Fruit fly (Drosophila melanogaster) whole organism, embryonic: ENCODE results near the gene CG16903.
A peak's percentile ranks its signal among the peaks of the same experiment; 100 is the strongest.

Experiments used
- Adf1 ChIP-seq: fragments of 200-800 bp; sonication (Bioruptor generic); IDR thresholded peaks from 2 replicates; pipeline ENCODE4 v1.3.6; 2022; ENCODE audit warnings: missing biosample characterization, missing genetic modification characterization
- Atf6 ChIP-seq: fragments of 200-800 bp; sonication (Bioruptor generic); IDR thresholded peaks from 2 replicates; pipeline ENCODE4 v1.3.6; 2022; ENCODE audit warnings: missing biosample characterization, missing genetic modification characterization
- Awh ChIP-seq: fragments of 200-800 bp; sonication (Bioruptor generic); IDR thresholded peaks from 2 replicates; pipeline ENCODE4, ENCODE4 v1.3.6; 2022; ENCODE audit warnings: missing biosample characterization, missing genetic modification characterization
- CG10462 ChIP-seq: fragments of 200-800 bp; sonication (Bioruptor generic); optimal IDR thresholded peaks from 2 replicates; lab custom pipeline; 2016; ENCODE audit warnings: missing biosample characterization, missing genetic modification characterization
- CG10543 ChIP-seq: fragments of 200-800 bp; sonication (Bioruptor generic); optimal IDR thresholded peaks from 3 replicates; lab custom pipeline; 2017; ENCODE audit warnings: missing biosample characterization, mild to moderate bottlenecking, missing genetic modification characterization, moderate library complexity
- CG11695 ChIP-seq: fragments of 200-800 bp; sonication (Bioruptor generic); IDR thresholded peaks from 3 replicates; pipeline ENCODE4 v1.3.6; 2022; ENCODE audit warnings: missing biosample characterization, missing genetic modification characterization
- CG12104 ChIP-seq: fragments of 200-800 bp; sonication (Bioruptor generic); optimal IDR thresholded peaks from 3 replicates; lab custom pipeline; 2016; ENCODE audit warnings: missing biosample characterization, missing genetic modification characterization
- CG1233 ChIP-seq: fragments of 200-800 bp; sonication (Bioruptor generic); optimal IDR thresholded peaks from 4 replicates; lab custom pipeline; 2018; ENCODE audit warnings: missing biosample characterization, mild to moderate bottlenecking, missing genetic modification characterization
- CG14441 ChIP-seq: fragments of 200-800 bp; sonication (Bioruptor generic); IDR thresholded peaks from 2 replicates; pipeline ENCODE4 v1.3.6; 2022; ENCODE audit warnings: missing biosample characterization, missing genetic modification characterization
- CG15601 ChIP-seq: fragments of 200-800 bp; sonication (Bioruptor generic); optimal IDR thresholded peaks from 3 replicates; lab custom pipeline; 2019; ENCODE audit warnings: missing biosample characterization, mild to moderate bottlenecking, missing genetic modification characterization, moderate library complexity
- CG1647 ChIP-seq: fragments of 200-800 bp; sonication (Bioruptor generic); optimal IDR thresholded peaks from 3 replicates; lab custom pipeline; 2016; ENCODE audit warnings: missing biosample characterization, missing genetic modification characterization
- CG16815 ChIP-seq: fragments of 200-800 bp; sonication (Bioruptor generic); optimal IDR thresholded peaks from 3 replicates; lab custom pipeline; 2017; ENCODE audit warnings: missing biosample characterization, mild to moderate bottlenecking, missing genetic modification characterization
- CG17912 ChIP-seq: fragments of 200-800 bp; sonication (Bioruptor generic); optimal IDR thresholded peaks from 2 replicates; lab custom pipeline; 2018; ENCODE audit warnings: missing biosample characterization, mild to moderate bottlenecking, missing genetic modification characterization
- CG18619 ChIP-seq: fragments of 200-800 bp; sonication (Bioruptor generic); optimal IDR thresholded peaks from 3 replicates; lab custom pipeline; 2017; ENCODE audit warnings: missing biosample characterization, mild to moderate bottlenecking, missing genetic modification characterization
- CG2875 ChIP-seq: fragments of 200-800 bp; sonication (Bioruptor generic); optimal IDR thresholded peaks from 2 replicates; lab custom pipeline; 2017; ENCODE audit warnings: missing biosample characterization, mild to moderate bottlenecking, missing genetic modification characterization, missing genetic modification reagents
- CG33213 ChIP-seq: fragments of 200-800 bp; sonication (Bioruptor generic); optimal IDR thresholded peaks from 3 replicates; lab custom pipeline; 2016; ENCODE audit warnings: missing biosample characterization, missing genetic modification characterization
- CG34422 ChIP-seq: fragments of 200-800 bp; sonication (Bioruptor generic); IDR thresholded peaks from 3 replicates; pipeline ENCODE4 v1.3.6; 2022; ENCODE audit warnings: missing biosample characterization, missing genetic modification characterization
- CG43689 ChIP-seq: fragments of 200-800 bp; sonication (Bioruptor generic); IDR thresholded peaks from 2 replicates; pipeline ENCODE4 v1.3.6; 2022; ENCODE audit warnings: missing biosample characterization, missing genetic modification characterization
- CG7556 ChIP-seq: fragments of 200-800 bp; sonication (Bioruptor generic); optimal IDR thresholded peaks from 2 replicates; lab custom pipeline; 2017; ENCODE audit warnings: missing biosample characterization, mild to moderate bottlenecking, missing genetic modification characterization
- CG7963 ChIP-seq: fragments of 200-800 bp; sonication (Bioruptor generic); IDR thresholded peaks from 3 replicates; pipeline ENCODE4 v1.3.6; 2022; ENCODE audit warnings: missing biosample characterization, missing genetic modification characterization; ENCODE audit not compliant: partially characterized antibody
- CG8924 ChIP-seq: fragments of 200-800 bp; optimal IDR thresholded peaks from 3 replicates; lab custom pipeline; 2019; ENCODE audit warnings: missing biosample characterization, mild to moderate bottlenecking, missing genetic modification characterization, moderate library complexity
- CG9727 ChIP-seq: fragments of 200-800 bp; sonication (Bioruptor generic); optimal IDR thresholded peaks from 3 replicates; lab custom pipeline; 2017; ENCODE audit warnings: missing biosample characterization, mild to moderate bottlenecking, missing genetic modification characterization
- Fer3 ChIP-seq: fragments of 200-800 bp; sonication (Bioruptor generic); optimal IDR thresholded peaks from 2 replicates; lab custom pipeline; 2018; ENCODE audit warnings: missing biosample characterization, mild to moderate bottlenecking, missing genetic modification characterization, moderate library complexity
- GATAe ChIP-seq: fragments of 200-800 bp; sonication (Bioruptor generic); conservative IDR thresholded peaks from 2 replicates; pipeline ENCODE4 v1.3.6; 2022; ENCODE audit warnings: missing biosample characterization, missing genetic modification characterization
- HLHmδ ChIP-seq: fragments of 200-800 bp; sonication (Bioruptor generic); optimal IDR thresholded peaks from 2 replicates; lab custom pipeline; 2018; ENCODE audit warnings: missing biosample characterization, mild to moderate bottlenecking, missing genetic modification characterization, moderate library complexity
- HmgD ChIP-seq: fragments of 200-800 bp; sonication (Bioruptor generic); optimal IDR thresholded peaks from 3 replicates; lab custom pipeline; 2016; ENCODE audit warnings: missing biosample characterization, missing genetic modification characterization
- Hmr ChIP-seq: fragments of 200-800 bp; sonication (Bioruptor generic); optimal IDR thresholded peaks from 3 replicates; lab custom pipeline; 2017; ENCODE audit warnings: mild to moderate bottlenecking, missing biosample characterization, missing genetic modification reagents, missing genetic modification characterization
- Jarid2 ChIP-seq: fragments of 200-800 bp; sonication (Bioruptor generic); optimal IDR thresholded peaks from 3 replicates; lab custom pipeline; 2017; ENCODE audit warnings: mild to moderate bottlenecking, missing biosample characterization, missing genetic modification reagents, missing genetic modification characterization
- NfI ChIP-seq: fragments of 200-800 bp; sonication (Bioruptor generic); optimal IDR thresholded peaks from 3 replicates; lab custom pipeline; 2018; ENCODE audit warnings: missing biosample characterization, mild to moderate bottlenecking, missing genetic modification characterization, moderate library complexity
- Opbp ChIP-seq: fragments of 200-800 bp; sonication (Bioruptor generic); IDR thresholded peaks from 3 replicates; pipeline ENCODE4 v1.3.6; 2022; ENCODE audit warnings: missing biosample characterization, missing genetic modification characterization; ENCODE audit not compliant: partially characterized antibody
- Sin3A ChIP-seq: fragments of >200 bp; optimal IDR thresholded peaks from 2 replicates; lab custom pipeline; 2018
- TFAM ChIP-seq: fragments of 200-800 bp; sonication (Bioruptor generic); optimal IDR thresholded peaks from 2 replicates; lab custom pipeline; 2017; ENCODE audit warnings: missing biosample characterization, missing genetic modification characterization, inconsistent platforms
- Xrp1 ChIP-seq: fragments of 200-800 bp; sonication (Bioruptor generic); IDR thresholded peaks from 2 replicates; pipeline ENCODE4 v1.3.6; 2022; ENCODE audit warnings: missing biosample characterization, missing genetic modification characterization
- al ChIP-seq: fragments of 200-800 bp; sonication (Bioruptor generic); IDR thresholded peaks from 2 replicates; pipeline ENCODE4 v1.3.6; 2022; ENCODE audit warnings: missing biosample characterization, missing genetic modification characterization
- cad ChIP-seq: fragments of >200 bp; optimal IDR thresholded peaks from 2 replicates; lab custom pipeline; 2017; ENCODE audit warnings: missing biosample characterization, missing genetic modification characterization
- dpn ChIP-seq, 2 experiments: fragments of 200-800 bp; sonication (Bioruptor generic); optimal IDR thresholded peaks; 3 replicates each; lab custom pipeline; 2016; ENCODE audit warnings: missing biosample characterization in 2 of 2, missing genetic modification characterization in 2 of 2
- ewg ChIP-seq: fragments of 200-800 bp; sonication (Bioruptor generic); optimal IDR thresholded peaks from 3 replicates; lab custom pipeline; 2017; ENCODE audit warnings: mild to moderate bottlenecking, missing biosample characterization, missing genetic modification reagents, missing genetic modification characterization
- fu2 ChIP-seq: fragments of 200-800 bp; sonication (Bioruptor generic); optimal IDR thresholded peaks from 2 replicates; lab custom pipeline; 2016; ENCODE audit warnings: missing biosample characterization, missing genetic modification characterization
- luna ChIP-seq: fragments of 200-800 bp; sonication (Bioruptor generic); optimal IDR thresholded peaks from 2 replicates; lab custom pipeline; 2016; ENCODE audit warnings: missing biosample characterization, missing genetic modification characterization
- nau ChIP-seq: fragments of 200-800 bp; sonication (Bioruptor generic); optimal IDR thresholded peaks from 3 replicates; lab custom pipeline; 2017; ENCODE audit warnings: missing biosample characterization, mild to moderate bottlenecking, missing genetic modification characterization, missing genetic modification reagents
- pzg ChIP-seq: fragments of 200-800 bp; sonication (Bioruptor generic); optimal IDR thresholded peaks from 3 replicates; lab custom pipeline; 2018; ENCODE audit warnings: missing biosample characterization, mild to moderate bottlenecking, missing genetic modification characterization, moderate library complexity
- ranshi ChIP-seq: fragments of 200-800 bp; sonication (Bioruptor generic); IDR thresholded peaks from 2 replicates; pipeline ENCODE4 v1.3.6; 2022; ENCODE audit warnings: missing biosample characterization, missing genetic modification characterization
- row ChIP-seq: fragments of 200-800 bp; sonication (Bioruptor generic); IDR thresholded peaks from 3 replicates; pipeline ENCODE4 v1.3.6; 2022; ENCODE audit warnings: missing biosample characterization, missing genetic modification characterization
- sens-2 ChIP-seq: fragments of 200-800 bp; sonication (Bioruptor generic); IDR thresholded peaks from 2 replicates; pipeline ENCODE4 v1.3.6; 2022; ENCODE audit warnings: missing biosample characterization, missing genetic modification characterization
- shn ChIP-seq: fragments of 200-800 bp; sonication (Bioruptor generic); optimal IDR thresholded peaks from 3 replicates; lab custom pipeline; 2016; ENCODE audit warnings: missing biosample characterization, missing genetic modification characterization
- sob ChIP-seq: fragments of 200-800 bp; sonication (Bioruptor generic); IDR thresholded peaks from 2 replicates; pipeline ENCODE4 v1.3.6; 2022; ENCODE audit warnings: missing biosample characterization, missing genetic modification characterization
- tio ChIP-seq: fragments of 200-800 bp; sonication (Bioruptor generic); optimal IDR thresholded peaks from 2 replicates; lab custom pipeline; 2017; ENCODE audit warnings: missing biosample characterization, missing genetic modification characterization, inconsistent platforms
- trem ChIP-seq: fragments of 200-800 bp; optimal IDR thresholded peaks from 3 replicates; lab custom pipeline; 2019; ENCODE audit warnings: missing biosample characterization, mild to moderate bottlenecking, missing genetic modification characterization, moderate library complexity
- ttk ChIP-seq: fragments of 200-800 bp; sonication (Bioruptor generic); IDR thresholded peaks from 2 replicates; pipeline ENCODE4 v2.1.2; 2022; ENCODE audit warnings: missing biosample characterization, missing genetic modification characterization
- zen2 ChIP-seq: fragments of 200-800 bp; sonication (Bioruptor generic); IDR thresholded peaks from 3 replicates; pipeline ENCODE4 v1.3.6; 2022; ENCODE audit warnings: missing biosample characterization, missing genetic modification characterization; ENCODE audit not compliant: partially characterized antibody
- zfh1 ChIP-seq: fragments of 200-800 bp; sonication (Bioruptor generic); IDR thresholded peaks from 3 replicates; pipeline ENCODE4 v1.3.6; 2022; ENCODE audit warnings: missing biosample characterization, missing genetic modification characterization

The CG16903 gene

DNA sequence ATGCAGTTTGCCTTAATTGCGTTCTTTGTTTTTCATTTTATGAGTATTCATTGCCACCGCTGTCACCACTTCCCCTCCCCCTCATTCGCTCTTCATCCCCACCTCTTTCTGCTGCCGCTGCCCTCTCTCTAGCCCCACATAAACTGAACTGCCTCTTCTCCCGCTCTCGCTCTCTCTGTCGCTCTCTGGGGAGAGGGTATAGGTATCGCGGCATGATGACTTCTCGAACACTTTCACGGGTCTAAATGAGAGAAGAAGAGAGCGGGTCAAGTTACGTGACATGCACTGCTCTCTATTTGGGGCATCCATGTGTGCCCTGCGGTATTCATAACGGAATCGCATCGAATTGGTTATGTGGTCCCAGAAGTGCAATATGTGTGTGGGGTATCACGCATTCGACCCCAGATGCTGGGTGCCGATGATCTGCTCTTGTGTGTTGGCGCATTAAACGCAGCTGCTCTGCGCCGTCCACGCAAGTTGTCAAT, 3.5 kb upstream of the CG16903 start (continued):
- TF ChIP-seq pzg (no peak), zfh1 (GFP tag; lab: Robert Waterston, UW) (peak; percentile 88), cad (GFP tag; lab: Kevin White, UChicago) (no peak), CG7963 (GFP tag; lab: Robert Waterston, UW) (no peak), Fer3 (tag; lab: Kevin White, UChicago) (peak; percentile 56), CG34422 (GFP tag; lab: Robert Waterston, UW) (peak; percentile 89), GATAe (GFP tag; lab: Robert Waterston, UW) (no peak), sens-2 (GFP tag; lab: Robert Waterston, UW) (peak; percentile 69), sob (GFP tag; lab: Robert Waterston, UW) (peak; percentile 84), CG10462 (GFP tag; lab: Kevin White, UChicago) (peak; percentile 81), trem (tag; lab: Kevin White, UChicago) (peak; percentile 49), Jarid2 (GFP tag; lab: Kevin White, UChicago) (peak; percentile 57), CG2875 (peak; percentile 89), NfI (GFP tag; lab: Kevin White, UChicago) (peak; percentile 78), Adf1 (peak; percentile 59; the same call in 1 of the 2 replicates), CG15601 (tag; lab: Kevin White, UChicago) (peak; percentile 69), ttk (GFP tag; lab: Robert Waterston, UW) (peak; percentile 84), HLHmδ (no peak), shn (GFP tag; lab: Kevin White, UChicago) (peak; percentile 81), row (GFP tag; lab: Robert Waterston, UW) (peak; percentile 97), CG7556 (GFP tag; lab: Kevin White, UChicago) (peak; percentile 72), ranshi (GFP tag; lab: Robert Waterston, UW) (peak; percentile 86), Xrp1 (GFP tag; lab: Robert Waterston, UW) (peak; percentile 90), luna (no peak), HmgD (GFP tag; lab: Kevin White, UChicago) (peak; percentile 60), Awh (peak; percentile 85), Atf6 (GFP tag; lab: Robert Waterston, UW) (peak; percentile 79), Hmr (GFP tag; lab: Kevin White, UChicago) (peak; percentile 77), ewg (GFP tag; lab: Kevin White, UChicago) (peak; percentile 59), CG43689 (GFP tag; lab: Robert Waterston, UW) (peak; percentile 71), dpn (GFP tag; optimal IDR thresholded peaks at IDR 0.05; lab: Kevin White, UChicago) (peak; percentile 85 to 91), CG10543 (GFP tag; lab: Kevin White, UChicago) (peak; percentile 50), TFAM (GFP tag; lab: Kevin White, UChicago) (no peak), CG1647 (GFP tag; lab: Kevin White, UChicago) (peak; percentile 66), CG9727 (peak; percentile 77), CG8924 (tag; lab: Kevin White, UChicago) (peak; percentile 86), CG11695 (GFP tag; lab: Robert Waterston, UW) (peak; percentile 82), Opbp (GFP tag; lab: Robert Waterston, UW) (no peak), fu2 (GFP tag; lab: Kevin White, UChicago) (peak; percentile 46), Sin3A (lab: Kevin White, UChicago) (no peak), CG17912 (no peak), CG18619 (GFP tag; lab: Kevin White, UChicago) (peak; percentile 76), CG14441 (peak; percentile 93), tio (peak; percentile 49), zen2 (GFP tag; lab: Robert Waterston, UW) (peak; percentile 54; the same call in 1 of the 3 replicates), al (peak; percentile 64), CG1233 (peak; percentile 58), nau (GFP tag; lab: Kevin White, UChicago) (peak; percentile 93), CG33213 (GFP tag; lab: Kevin White, UChicago) (peak; percentile 73), CG16815 (GFP tag; lab: Kevin White, UChicago) (peak; percentile 72), CG12104 (GFP tag; lab: Kevin White, UChicago) (peak; percentile 50)
